Fruit fly (Drosophila melanogaster) whole organism, wandering third instar larva: ENCODE measurements around the gene Cht5.

Experiments
- Abd-B ChIP-seq: fragments of >200 bp; optimal IDR thresholded peaks from 2 replicates; lab custom pipeline; 2017; ENCODE audit warnings: missing biosample characterization, missing genetic modification characterization
- CG32264 ChIP-seq: fragments of 200-800 bp; sonication (Bioruptor generic); optimal IDR thresholded peaks from 2 replicates; lab custom pipeline; 2016; ENCODE audit warnings: missing biosample characterization, missing genetic modification characterization
- HLH106 ChIP-seq: fragments of 200-800 bp; optimal IDR thresholded peaks from 3 replicates; lab custom pipeline; 2019; ENCODE audit warnings: missing biosample characterization, mild to moderate bottlenecking, missing genetic modification characterization, moderate library complexity
- N ChIP-seq: fragments of >200 bp; optimal IDR thresholded peaks from 2 replicates; lab custom pipeline; 2018; ENCODE audit warnings: missing biosample characterization, missing external identifiers, missing genetic modification characterization
- brk ChIP-seq: fragments of 200-800 bp; sonication (Bioruptor generic); optimal IDR thresholded peaks from 2 replicates; lab custom pipeline; 2016; ENCODE audit warnings: missing biosample characterization, mild to moderate bottlenecking, missing genetic modification characterization
- ey ChIP-seq: fragments of 200-800 bp; sonication (Bioruptor generic); optimal IDR thresholded peaks from 2 replicates; lab custom pipeline; 2016; ENCODE audit warnings: missing biosample characterization, missing genetic modification characterization
- h ChIP-seq: fragments of 200-800 bp; sonication (Bioruptor generic); optimal IDR thresholded peaks from 3 replicates; lab custom pipeline; 2016; ENCODE audit warnings: missing biosample characterization, mild to moderate bottlenecking, missing genetic modification characterization
- lola ChIP-seq: fragments of >200 bp; optimal IDR thresholded peaks from 2 replicates; lab custom pipeline; 2017; ENCODE audit warnings: missing biosample characterization, missing genetic modification characterization
- pan ChIP-seq: fragments of >200 bp; optimal IDR thresholded peaks from 2 replicates; lab custom pipeline; 2017
- psq ChIP-seq: fragments of 200-800 bp; sonication (Bioruptor generic); optimal IDR thresholded peaks from 3 replicates; lab custom pipeline; 2017; ENCODE audit warnings: missing biosample characterization, mild to moderate bottlenecking, missing genetic modification characterization, moderate library complexity
- rgr ChIP-seq: fragments of 200-800 bp; sonication (Bioruptor generic); optimal IDR thresholded peaks from 3 replicates; lab custom pipeline; 2016; ENCODE audit warnings: missing biosample characterization, mild to moderate bottlenecking, missing genetic modification characterization
- woc ChIP-seq: sonication (Bioruptor generic); optimal IDR thresholded peaks from 2 replicates; lab custom pipeline; 2016; ENCODE audit warnings: missing biosample characterization, mild to moderate bottlenecking, missing genetic modification characterization

DNA sequence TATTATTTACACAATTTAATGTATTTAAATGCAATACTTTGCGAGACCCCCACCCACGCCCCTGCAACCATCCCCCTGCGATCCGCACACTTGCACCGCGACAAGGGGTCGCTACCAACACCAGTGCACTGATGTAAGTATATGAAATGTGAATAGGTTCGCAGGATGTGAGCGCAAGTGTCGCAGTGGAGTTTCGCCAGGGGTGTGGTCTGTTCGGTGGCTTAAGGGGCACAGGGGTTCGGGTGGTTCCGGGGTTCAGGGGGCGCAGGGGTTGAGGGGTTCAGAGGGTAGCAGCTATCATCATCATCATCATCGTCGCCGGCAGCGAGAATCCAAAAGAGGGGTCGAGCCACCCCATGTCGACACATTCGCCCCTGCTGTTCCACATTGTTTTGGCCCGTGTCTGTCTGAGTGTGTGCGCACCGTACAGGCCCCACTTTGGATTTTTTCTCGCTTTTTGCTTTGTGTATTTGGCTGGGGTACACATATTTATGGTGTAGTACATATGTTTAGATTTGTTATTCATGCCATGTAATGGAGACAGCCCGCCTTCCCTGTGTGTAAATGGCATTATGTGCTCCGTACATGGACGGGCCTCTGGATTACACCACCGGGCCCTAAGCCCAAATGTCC, 37.7 kb downstream of the Cht5 start:
- TF ChIP-seq h (GFP tag; lab: Kevin White, UChicago), result no peak
- no peak for TF ChIP-seq pan
- no peak for TF ChIP-seq lola (GFP tag; lab: Kevin White, UChicago)
- no peak for TF ChIP-seq ey (GFP tag; lab: Kevin White, UChicago)
- no peak for TF ChIP-seq brk (GFP tag; lab: Kevin White, UChicago)
- no peak for TF ChIP-seq rgr
- TF ChIP-seq psq (GFP tag; lab: Kevin White, UChicago), result no peak
- TF ChIP-seq N (GFP tag; lab: Kevin White, UChicago), result no peak
- no peak for TF ChIP-seq HLH106 (tag; lab: Kevin White, UChicago)
- no peak for TF ChIP-seq woc (GFP tag; lab: Kevin White, UChicago)
- TF ChIP-seq Abd-B (GFP tag; lab: Kevin White, UChicago), result no peak
- no peak for TF ChIP-seq CG32264
